Fruit fly (Drosophila melanogaster): Measurements from ENCODE around the gene CG5808.
A peak's percentile ranks its signal among the peaks of the same experiment; 100 is the strongest.

Gene CG5808

dm6 chr3R:24810844-24811625, 5.8 kb downstream of the CG5808 start:
- TF ChIP-seq bab1 (GFP tag; optimal IDR thresholded peaks at IDR 0.05) (peak; percentile 79), Hr96 (GFP tag; optimal IDR thresholded peaks at IDR 0.05) (peak; percentile 80), toe (GFP tag; optimal IDR thresholded peaks at IDR 0.05) (peak; percentile 48), CG14711 (tag; optimal IDR thresholded peaks at IDR 0.05) (peak; percentile 88), CG5204 (GFP tag; optimal IDR thresholded peaks at IDR 0.05) (peak; percentile 81), tj (GFP tag; optimal IDR thresholded peaks at IDR 0.05) (peak; percentile 23), Crg-1 (GFP tag; optimal IDR thresholded peaks at IDR 0.05) (peak; percentile 78), CG7045 (GFP tag; optimal IDR thresholded peaks at IDR 0.05) (peak; percentile 91), CG1620 (GFP tag; optimal IDR thresholded peaks at IDR 0.05) (peak; percentile 9), pad (GFP tag; optimal IDR thresholded peaks at IDR 0.05) (peak; percentile 70), cic (GFP tag; optimal IDR thresholded peaks at IDR 0.05) (peak; percentile 56), cnc (optimal IDR thresholded peaks at IDR 0.05) (no peak), CG7101 (tag; optimal IDR thresholded peaks at IDR 0.05) (peak; percentile 96), Clk (GFP tag; optimal IDR thresholded peaks at IDR 0.05) (peak; percentile 67), CG12768 (GFP tag; optimal IDR thresholded peaks at IDR 0.05) (peak; percentile 95), CG33017 (tag; optimal IDR thresholded peaks at IDR 0.05) (peak; percentile 97), Mnt (GFP tag; optimal IDR thresholded peaks at IDR 0.05) (peak; percentile 64), CG11617 (GFP tag; optimal IDR thresholded peaks at IDR 0.05) (peak; percentile 76), kay (GFP tag; ENCODE audit: borderline replicate concordance) (peak; percentile 94), ovo (GFP tag; optimal IDR thresholded peaks at IDR 0.05) (no peak)

- TF ChIP-seq cic (GFP tag; optimal IDR thresholded peaks at IDR 0.05) (no peak), CG33017 (tag; optimal IDR thresholded peaks at IDR 0.05) (peak; percentile 5), Mnt (GFP tag; optimal IDR thresholded peaks at IDR 0.05) (no peak), kay (GFP tag; ENCODE audit: borderline replicate concordance) (peak; percentile 81), CG1620 (GFP tag; optimal IDR thresholded peaks at IDR 0.05) (no peak), tj (GFP tag; optimal IDR thresholded peaks at IDR 0.05) (no peak), ovo (GFP tag; optimal IDR thresholded peaks at IDR 0.05) (no peak), CG5204 (GFP tag; optimal IDR thresholded peaks at IDR 0.05) (no peak), toe (GFP tag; optimal IDR thresholded peaks at IDR 0.05) (no peak), cnc (optimal IDR thresholded peaks at IDR 0.05) (no peak)
These were observed 7.1 kb downstream of the CG5808 start for dm6 chr3R:24809576-24810279.

dm6 chr3R:24807321-24807720, 9.5 kb downstream of the CG5808 start, which contains the start of gene CG6980:
TSS of gene CG6980 (plus strand) at chr3R:24807621.
- TF ChIP-seq Clk (GFP tag; optimal IDR thresholded peaks at IDR 0.05): no peak
- no peak for TF ChIP-seq cnc (optimal IDR thresholded peaks at IDR 0.05)

DNA sequence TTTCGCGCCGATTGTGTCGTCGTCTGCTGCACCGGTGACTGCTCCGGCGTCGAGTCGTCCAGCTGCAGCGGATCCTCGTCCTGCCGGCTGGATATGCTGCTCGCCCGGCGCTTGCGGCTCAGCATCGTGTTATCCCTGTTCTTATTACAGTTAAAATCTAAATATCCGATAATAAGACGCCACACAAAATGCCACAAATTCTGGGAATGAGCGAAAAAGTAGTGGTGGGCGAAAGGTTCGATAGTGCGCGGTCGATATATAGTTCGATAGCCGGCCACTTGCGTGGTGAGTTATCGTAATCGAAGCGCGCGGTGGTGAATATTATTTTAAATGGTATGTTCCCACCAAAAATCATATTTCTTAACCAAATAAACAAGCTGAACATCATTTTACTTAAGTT, 11.8 kb downstream of the CG5808 start, which contains the start of gene polybromo:
TSS of gene polybromo (minus strand) at position 212 of the 400 bp plus-strand sequence.
- peak; percentile 15 for TF ChIP-seq kay (GFP tag; ENCODE audit: borderline replicate concordance)
- TF ChIP-seq bab1 (GFP tag; optimal IDR thresholded peaks at IDR 0.05): peak; percentile 33
- no peak for TF ChIP-seq CG33017 (tag; optimal IDR thresholded peaks at IDR 0.05)
- TF ChIP-seq Mnt (GFP tag; optimal IDR thresholded peaks at IDR 0.05): no peak

dm6 chr3R:24799503-24799902, 17.3 kb downstream of the CG5808 start, which contains the start of gene Ude:
TSS of gene Ude (minus strand) at chr3R:24799668.
- no peak for TF ChIP-seq Crg-1 (GFP tag; optimal IDR thresholded peaks at IDR 0.05)
- no peak for TF ChIP-seq ovo (GFP tag; optimal IDR thresholded peaks at IDR 0.05)
- peak; percentile 14 for TF ChIP-seq Mnt (GFP tag; optimal IDR thresholded peaks at IDR 0.05)
- TF ChIP-seq toe (GFP tag; optimal IDR thresholded peaks at IDR 0.05): no peak

DNA sequence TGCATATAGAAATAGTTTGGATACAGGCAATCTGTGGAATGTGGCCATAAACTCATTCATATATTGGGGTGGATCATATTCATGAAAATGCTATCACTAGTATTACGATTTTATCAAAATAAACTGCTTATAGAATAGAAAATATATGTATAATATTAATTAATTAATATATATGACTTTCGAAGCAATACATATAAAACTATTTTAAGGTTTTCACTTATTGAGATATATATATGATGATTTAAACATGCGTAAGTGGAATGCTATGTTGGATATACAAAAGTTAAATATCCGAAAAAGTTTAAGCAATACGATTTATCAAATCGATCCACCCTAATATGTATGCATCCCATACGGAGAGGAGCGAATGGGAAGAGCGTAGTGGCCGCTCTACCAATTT, 18.2 kb downstream of the CG5808 start:
- TF ChIP-seq bab1 (GFP tag; optimal IDR thresholded peaks at IDR 0.05) (no peak), ovo (GFP tag; optimal IDR thresholded peaks at IDR 0.05) (no peak), CG12768 (GFP tag; optimal IDR thresholded peaks at IDR 0.05) (no peak), CG14711 (tag; optimal IDR thresholded peaks at IDR 0.05) (no peak), Crg-1 (GFP tag; optimal IDR thresholded peaks at IDR 0.05) (no peak), CG7101 (tag; optimal IDR thresholded peaks at IDR 0.05) (peak; percentile 36), Clk (GFP tag; optimal IDR thresholded peaks at IDR 0.05) (no peak), cnc (optimal IDR thresholded peaks at IDR 0.05) (no peak), toe (GFP tag; optimal IDR thresholded peaks at IDR 0.05) (no peak), CG33017 (tag; optimal IDR thresholded peaks at IDR 0.05) (peak; percentile 5)

DNA sequence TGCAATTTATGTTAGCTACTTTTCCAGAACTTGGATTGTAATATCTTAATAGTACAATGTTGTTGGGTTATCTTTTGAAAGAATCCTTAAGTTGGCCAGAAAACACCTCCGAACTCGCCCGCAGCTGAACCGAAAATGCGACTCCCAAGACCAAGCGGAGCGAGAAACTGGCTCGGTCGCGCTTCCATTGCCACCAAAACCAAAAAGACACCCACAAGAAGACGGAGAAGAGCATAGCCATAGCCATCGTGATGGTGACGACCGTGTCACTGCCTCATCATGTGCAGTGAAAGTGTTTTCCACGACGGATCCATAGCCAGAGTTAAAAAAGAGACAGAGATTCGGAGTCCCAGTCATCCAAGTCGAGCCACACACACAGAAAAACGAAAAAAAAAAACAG, 26.8 kb downstream of the CG5808 start, which contains the start of gene CG13634:
TSS of gene CG13634 (minus strand) at position 101 of the 400 bp plus-strand sequence.
- TF ChIP-seq Crg-1 (GFP tag; optimal IDR thresholded peaks at IDR 0.05): no peak
- no peak for TF ChIP-seq cic (GFP tag; optimal IDR thresholded peaks at IDR 0.05)
- TF ChIP-seq CG12768 (GFP tag; optimal IDR thresholded peaks at IDR 0.05): no peak
- TF ChIP-seq CG7045 (GFP tag; optimal IDR thresholded peaks at IDR 0.05): no peak
- TF ChIP-seq CG11617 (GFP tag; optimal IDR thresholded peaks at IDR 0.05): no peak
- TF ChIP-seq CG14711 (tag; optimal IDR thresholded peaks at IDR 0.05): no peak
- no peak for TF ChIP-seq CG1620 (GFP tag; optimal IDR thresholded peaks at IDR 0.05)
- no peak for TF ChIP-seq CG5204 (GFP tag; optimal IDR thresholded peaks at IDR 0.05)
- TF ChIP-seq pad (GFP tag; optimal IDR thresholded peaks at IDR 0.05): no peak
